Fruit fly (Drosophila melanogaster) whole organism, wandering third instar larva: Measurements from ENCODE around the gene jet.

Experiments
- Abd-B ChIP-seq: fragments of >200 bp; optimal IDR thresholded peaks from 2 replicates; lab custom pipeline; 2017; ENCODE audit warnings: missing biosample characterization, missing genetic modification characterization
- CG9705 ChIP-seq: fragments of 200-800 bp; sonication (Bioruptor generic); optimal IDR thresholded peaks from 2 replicates; lab custom pipeline; 2018; ENCODE audit warnings: missing biosample characterization, mild to moderate bottlenecking, missing genetic modification characterization
- Dfd ChIP-seq: fragments of >200 bp; optimal IDR thresholded peaks from 2 replicates; lab custom pipeline; 2017; ENCODE audit warnings: missing biosample characterization, missing genetic modification characterization
- Dif ChIP-seq: fragments of 200-275, 200-300 bp; sonication (Bioruptor generic); optimal IDR thresholded peaks from 2 replicates; lab custom pipeline; 2018; ENCODE audit warnings: missing biosample characterization, missing genetic modification characterization; ENCODE audit not compliant: partially characterized antibody
- GATAd ChIP-seq: sonication (Bioruptor generic); optimal IDR thresholded peaks from 2 replicates; lab custom pipeline; 2016; ENCODE audit warnings: missing biosample characterization, missing genetic modification characterization
- HLH106 ChIP-seq: fragments of 200-800 bp; optimal IDR thresholded peaks from 3 replicates; lab custom pipeline; 2019; ENCODE audit warnings: missing biosample characterization, mild to moderate bottlenecking, missing genetic modification characterization, moderate library complexity
- Hnf4 ChIP-seq: fragments of 200-800 bp; sonication (Bioruptor generic); optimal IDR thresholded peaks from 2 replicates; lab custom pipeline; 2016; ENCODE audit warnings: missing biosample characterization, mild to moderate bottlenecking, missing genetic modification characterization
- Hr78 ChIP-seq: fragments of >200 bp; optimal IDR thresholded peaks from 2 replicates; lab custom pipeline; 2017; ENCODE audit warnings: missing biosample characterization, missing genetic modification characterization
- Hr83 ChIP-seq: fragments of 200-300 bp; sonication (Bioruptor generic); optimal IDR thresholded peaks from 2 replicates; lab custom pipeline; 2016; ENCODE audit warnings: missing biosample characterization, mild to moderate bottlenecking, missing genetic modification characterization, moderate library complexity; ENCODE audit not compliant: poor library complexity, severe bottlenecking
- Jra ChIP-seq: sonication (Bioruptor generic); optimal IDR thresholded peaks from 2 replicates; lab custom pipeline; 2016; ENCODE audit warnings: missing biosample characterization, missing genetic modification characterization
- Mio ChIP-seq: sonication (Bioruptor generic); optimal IDR thresholded peaks from 2 replicates; lab custom pipeline; 2016; ENCODE audit warnings: missing biosample characterization, missing genetic modification characterization
- Myc ChIP-seq: fragments of >200 bp; optimal IDR thresholded peaks from 2 replicates; lab custom pipeline; 2017
- N ChIP-seq: fragments of >200 bp; optimal IDR thresholded peaks from 2 replicates; lab custom pipeline; 2018; ENCODE audit warnings: missing biosample characterization, missing external identifiers, missing genetic modification characterization
- OdsH ChIP-seq: fragments of 200-800 bp; sonication (Bioruptor generic); optimal IDR thresholded peaks from 2 replicates; lab custom pipeline; 2016; ENCODE audit warnings: missing biosample characterization, mild to moderate bottlenecking, missing genetic modification characterization
- Rel ChIP-seq, 2 experiments: fragments of 200-800 bp; sonication (Bioruptor generic) in 1 of 2; optimal IDR thresholded peaks; 2 replicates in 1 of 2; 3 replicates in 1 of 2; lab custom pipeline; 2016 to 2019; ENCODE audit warnings: mild to moderate bottlenecking in 2 of 2, missing biosample characterization in 2 of 2, missing genetic modification characterization in 2 of 2, moderate library complexity in 1 of 2
- Sp1 ChIP-seq: fragments of 200-800 bp; sonication (Bioruptor generic); optimal IDR thresholded peaks from 3 replicates; lab custom pipeline; 2019; ENCODE audit warnings: missing biosample characterization, mild to moderate bottlenecking, missing genetic modification characterization, moderate library complexity
- Vsx2 ChIP-seq: fragments of 200-300, 225-300 bp; sonication (Bioruptor generic); optimal IDR thresholded peaks from 2 replicates; lab custom pipeline; 2018; ENCODE audit warnings: missing biosample characterization, missing genetic modification characterization; ENCODE audit not compliant: partially characterized antibody
- br ChIP-seq: fragments of 200-800 bp; sonication (Bioruptor generic); optimal IDR thresholded peaks from 2 replicates; lab custom pipeline; 2016; ENCODE audit warnings: missing biosample characterization, missing genetic modification characterization
- brk ChIP-seq: fragments of 200-800 bp; sonication (Bioruptor generic); optimal IDR thresholded peaks from 2 replicates; lab custom pipeline; 2016; ENCODE audit warnings: missing biosample characterization, mild to moderate bottlenecking, missing genetic modification characterization
- dl ChIP-seq, 2 experiments: fragments of 175-275, 200-275 bp in 1 of 2; fragments of 200-275 bp in 1 of 2; sonication (Bioruptor generic); optimal IDR thresholded peaks; lab custom pipeline; 2018; ENCODE audit warnings: mild to moderate bottlenecking in 2 of 2, missing biosample characterization in 2 of 2, missing genetic modification characterization in 2 of 2, moderate library complexity in 2 of 2; ENCODE audit not compliant: partially characterized antibody in 2 of 2, insufficient read depth in 1 of 2
- dmrt93B ChIP-seq: fragments of 200-800 bp; sonication (Bioruptor generic); optimal IDR thresholded peaks from 2 replicates; lab custom pipeline; 2018; ENCODE audit warnings: missing biosample characterization, mild to moderate bottlenecking, missing genetic modification characterization
- dsf ChIP-seq: sonication (Bioruptor generic); optimal IDR thresholded peaks from 2 replicates; lab custom pipeline; 2016; ENCODE audit warnings: missing biosample characterization, missing genetic modification characterization, borderline replicate concordance
- ey ChIP-seq: fragments of 200-800 bp; sonication (Bioruptor generic); optimal IDR thresholded peaks from 2 replicates; lab custom pipeline; 2016; ENCODE audit warnings: missing biosample characterization, missing genetic modification characterization
- fru ChIP-seq: fragments of 200-800 bp; sonication (Bioruptor generic); optimal IDR thresholded peaks from 3 replicates; lab custom pipeline; 2016; ENCODE audit warnings: missing biosample characterization, mild to moderate bottlenecking, missing genetic modification characterization
- h ChIP-seq: fragments of 200-800 bp; sonication (Bioruptor generic); optimal IDR thresholded peaks from 3 replicates; lab custom pipeline; 2016; ENCODE audit warnings: missing biosample characterization, mild to moderate bottlenecking, missing genetic modification characterization
- pan ChIP-seq: fragments of >200 bp; optimal IDR thresholded peaks from 2 replicates; lab custom pipeline; 2017
- psq ChIP-seq: fragments of 200-800 bp; sonication (Bioruptor generic); optimal IDR thresholded peaks from 3 replicates; lab custom pipeline; 2017; ENCODE audit warnings: missing biosample characterization, mild to moderate bottlenecking, missing genetic modification characterization, moderate library complexity
- rgr ChIP-seq: fragments of 200-800 bp; sonication (Bioruptor generic); optimal IDR thresholded peaks from 3 replicates; lab custom pipeline; 2016; ENCODE audit warnings: missing biosample characterization, mild to moderate bottlenecking, missing genetic modification characterization
- sage ChIP-seq: fragments of 200-800 bp; sonication (Bioruptor generic); optimal IDR thresholded peaks from 2 replicates; lab custom pipeline; 2016; ENCODE audit warnings: missing biosample characterization, mild to moderate bottlenecking, missing genetic modification characterization
- sv ChIP-seq: fragments of 200-800 bp; sonication (Bioruptor generic); optimal IDR thresholded peaks from 3 replicates; lab custom pipeline; 2016; ENCODE audit warnings: missing biosample characterization, missing genetic modification characterization
- tai ChIP-seq: sonication (Bioruptor generic); optimal IDR thresholded peaks from 2 replicates; lab custom pipeline; 2016; ENCODE audit warnings: missing biosample characterization, missing genetic modification characterization
- usp ChIP-seq: fragments of >200 bp; optimal IDR thresholded peaks from 2 replicates; lab custom pipeline; 2017; ENCODE audit warnings: missing biosample characterization, missing genetic modification characterization
- woc ChIP-seq: sonication (Bioruptor generic); optimal IDR thresholded peaks from 2 replicates; lab custom pipeline; 2016; ENCODE audit warnings: missing biosample characterization, mild to moderate bottlenecking, missing genetic modification characterization

The jet gene

dm6 chr2L:4965420-4965819 is 15.8 kb upstream of the jet start, which contains the start of gene CG34125:
CG34125 (plus strand) TSS chr2L:4965673.
- TF ChIP-seq usp (no peak), HLH106 (tag; lab: Kevin White, UChicago) (peak; percentile 53), OdsH (GFP tag; lab: Kevin White, UChicago) (peak; percentile 24), CG9705 (GFP tag; lab: Kevin White, UChicago) (peak; percentile 24), Myc (peak; percentile 88), Hr78 (GFP tag; lab: Kevin White, UChicago) (no peak)

dm6 chr2L:4958111-4958510 is 8.5 kb upstream of the jet start, which contains the start of gene CG34124:
CG34124 (plus strand) TSS chr2L:4958411.
- TF ChIP-seq woc (GFP tag; lab: Kevin White, UChicago) (no peak), tai (GFP tag; lab: Kevin White, UChicago) (no peak), HLH106 (tag; lab: Kevin White, UChicago) (no peak), dl (GFP tag; optimal IDR thresholded peaks at IDR 0.05; lab: Kevin White, UChicago; ENCODE audit: insufficient read depth in 1 of 2, partially characterized antibody in 2 of 2) (no peak)

dm6 chr2L:4955094-4955823 is 5.7 kb upstream of the jet start, which contains the start of the genes Jon25Bi and Marcal1:
Jon25Bi (minus strand) TSS chr2L:4955144.
Marcal1 (plus strand) TSS chr2L:4955509.
- no peak for TF ChIP-seq CG9705 (GFP tag; lab: Kevin White, UChicago)
- TF ChIP-seq OdsH (GFP tag; lab: Kevin White, UChicago) = no peak
- no peak for TF ChIP-seq Sp1
- TF ChIP-seq brk (GFP tag; lab: Kevin White, UChicago) = no peak
- TF ChIP-seq br (GFP tag; lab: Kevin White, UChicago) = no peak
- no peak for TF ChIP-seq Abd-B (GFP tag; lab: Kevin White, UChicago)

- no peak for TF ChIP-seq Dfd
- no peak for TF ChIP-seq Myc
- TF ChIP-seq h (GFP tag; lab: Kevin White, UChicago) = peak; percentile 60
- TF ChIP-seq HLH106 (tag; lab: Kevin White, UChicago) = no peak
These were observed 3.5 kb upstream of the jet start, which contains the start of gene Jon25Bii for dm6 chr2L:4953086-4953570. Jon25Bii (minus strand) TSS chr2L:4953136.

DNA sequence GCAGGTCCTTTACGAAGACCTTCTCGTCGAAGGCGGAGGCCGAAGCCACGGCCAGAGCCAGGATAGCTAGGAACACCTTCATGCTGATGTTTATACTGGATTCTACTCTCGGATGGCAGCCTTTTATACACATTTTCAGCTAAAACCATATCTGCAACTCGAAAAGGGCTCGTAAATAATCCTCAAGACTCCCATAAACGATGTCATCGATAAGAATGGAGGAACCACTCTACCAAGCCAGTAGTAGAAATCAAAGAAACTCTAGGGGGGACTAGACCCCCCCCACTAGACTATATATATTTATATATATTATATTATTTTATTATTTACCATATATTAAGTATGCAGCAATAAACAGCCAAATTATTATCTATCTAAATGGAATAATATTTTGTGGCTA is 1.1 kb upstream of the jet start, which contains the start of gene Jon25Biii:
TSS of gene Jon25Biii (minus strand) at position 101 of the 400 bp plus-strand sequence.
- TF ChIP-seq Dfd (no peak), tai (GFP tag; lab: Kevin White, UChicago) (no peak), HLH106 (tag; lab: Kevin White, UChicago) (no peak), woc (GFP tag; lab: Kevin White, UChicago) (no peak), CG9705 (GFP tag; lab: Kevin White, UChicago) (no peak), N (GFP tag; lab: Kevin White, UChicago) (no peak), fru (GFP tag; lab: Kevin White, UChicago) (no peak), Vsx2 (GFP tag; lab: Kevin White, UChicago) (no peak), dsf (GFP tag; lab: Kevin White, UChicago) (no peak), psq (GFP tag; lab: Kevin White, UChicago) (no peak), Dif (GFP tag; lab: Kevin White, UChicago) (no peak)

DNA sequence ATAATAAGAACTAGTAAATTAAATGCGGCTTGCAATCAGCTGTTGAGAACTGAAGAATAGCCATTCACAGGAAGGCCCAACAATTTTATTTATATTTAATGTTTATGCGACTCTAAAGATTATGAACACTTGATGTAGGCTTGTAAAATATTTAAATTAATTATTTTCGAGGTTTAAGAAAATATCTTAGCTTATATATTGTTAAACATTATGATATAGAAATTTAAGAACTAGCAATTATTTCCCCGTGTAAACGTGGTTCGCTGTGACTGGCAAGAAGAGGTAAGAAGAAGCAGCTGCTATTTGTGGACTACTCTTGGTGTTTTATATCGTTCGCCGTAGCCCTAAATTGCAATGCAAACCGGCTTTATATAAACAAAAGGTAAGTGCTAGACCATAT is 4.3 kb downstream of the jet start, which contains the start of the genes mRpL24 and betaggt-I:
TSS of gene mRpL24 (minus strand) at position 62 of the 400 bp plus-strand sequence.
TSS of gene betaggt-I (plus strand) at position 280 of the 400 bp plus-strand sequence.
- TF ChIP-seq dmrt93B (GFP tag; lab: Kevin White, UChicago) (peak; percentile 95), Dfd (no peak), Sp1 (peak; percentile 98), N (GFP tag; lab: Kevin White, UChicago) (no peak), CG9705 (GFP tag; lab: Kevin White, UChicago) (peak; percentile 97), GATAd (GFP tag; lab: Kevin White, UChicago) (peak; percentile 85), OdsH (GFP tag; lab: Kevin White, UChicago) (peak; percentile 97), brk (GFP tag; lab: Kevin White, UChicago) (peak; percentile 96), ey (GFP tag; lab: Kevin White, UChicago) (peak; percentile 92), Vsx2 (GFP tag; lab: Kevin White, UChicago) (no peak), sv (peak; percentile 95), HLH106 (tag; lab: Kevin White, UChicago) (peak; percentile 99), rgr (peak; percentile 98), Hr83 (GFP tag; lab: Kevin White, UChicago) (peak; percentile 44), Dif (GFP tag; lab: Kevin White, UChicago) (no peak), sage (GFP tag; lab: Kevin White, UChicago) (peak; percentile 90), br (GFP tag; lab: Kevin White, UChicago) (peak; percentile 94), fru (GFP tag; lab: Kevin White, UChicago) (peak; percentile 95), dsf (GFP tag; lab: Kevin White, UChicago) (peak; percentile 91), Myc (peak; percentile 39), pan (no peak), Jra (GFP tag; lab: Kevin White, UChicago) (peak; percentile 90), woc (GFP tag; lab: Kevin White, UChicago) (peak; percentile 89), Hnf4 (GFP tag; lab: Kevin White, UChicago) (peak; percentile 93), Abd-B (GFP tag; lab: Kevin White, UChicago) (no peak), Mio (peak; percentile 49), psq (GFP tag; lab: Kevin White, UChicago) (peak; percentile 94), Rel (GFP tag; optimal IDR thresholded peaks at IDR 0.05; lab: Kevin White, UChicago) (peak; percentile 46), Rel (tag; optimal IDR thresholded peaks at IDR 0.05; lab: Kevin White, UChicago) (peak; percentile 88)
